Worm (Caenorhabditis elegans): ENCODE measurements around the gene fat-2.

DNA sequence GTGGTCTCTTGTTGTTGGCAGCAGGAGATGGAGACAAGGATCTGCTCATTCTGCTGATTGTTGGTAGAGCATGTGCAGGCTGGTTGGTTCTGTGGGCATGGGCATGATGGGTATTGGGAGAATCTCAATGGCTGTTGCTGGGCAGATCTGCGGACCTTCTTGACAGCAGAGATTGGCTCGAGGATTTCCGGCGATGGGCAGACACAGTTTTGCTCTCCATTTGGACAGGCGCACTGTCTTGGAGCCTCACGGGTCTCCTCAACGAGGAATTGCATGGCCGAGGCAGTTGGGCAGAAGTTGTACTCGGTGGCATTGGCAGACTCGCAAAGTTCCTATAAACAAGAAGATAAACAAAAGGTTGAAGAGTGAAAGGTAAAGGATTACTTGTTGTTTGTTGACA lies 6.9 kb downstream of the fat-2 start:
- TF ChIP-seq ceh-90 (tag; optimal IDR thresholded peaks at IDR 0.05) (no peak), sox-4 (tag; optimal IDR thresholded peaks at IDR 0.05) (no peak), skn-1 (tag; optimal IDR thresholded peaks at IDR 0.05) (no peak), jun-1 (tag; optimal IDR thresholded peaks at IDR 0.05) (no peak), nhr-77 (tag; optimal IDR thresholded peaks at IDR 0.05) (no peak), lin-39 (tag; optimal IDR thresholded peaks at IDR 0.05) (no peak), zag-1 (tag; optimal IDR thresholded peaks at IDR 0.05) (no peak), unc-62 (GFP tag; optimal IDR thresholded peaks at IDR 0.05) (no peak)
